Fruit fly (Drosophila melanogaster): ENCODE measurements around the gene CG17325.

DNA sequence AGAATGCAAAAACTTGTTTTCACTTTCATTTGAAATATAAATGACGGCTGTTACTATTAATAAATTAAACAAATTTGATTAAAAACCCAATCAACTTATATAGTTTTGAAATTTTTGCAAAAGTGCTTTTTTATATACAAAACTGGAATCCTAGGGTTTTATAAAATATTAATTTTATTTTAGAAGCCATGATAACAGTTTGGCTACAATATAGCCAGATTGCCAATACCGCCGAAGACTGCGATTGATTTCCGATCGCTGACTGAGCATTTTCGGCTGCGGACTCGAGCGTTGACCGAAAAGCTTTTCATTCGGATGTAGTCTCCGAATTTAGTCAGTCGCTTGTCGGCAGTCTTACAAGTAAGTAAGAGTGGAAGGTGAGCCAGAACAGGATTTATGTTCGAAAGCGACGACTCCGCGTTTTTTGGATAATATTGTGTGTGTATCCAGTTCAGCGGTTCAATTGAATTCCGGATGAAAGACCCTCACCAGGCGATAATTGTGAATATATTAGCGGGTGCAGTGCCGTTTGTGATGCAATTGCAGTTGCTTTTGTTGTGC is 10.9 kb downstream of the CG17325 start, which contains the start of gene Ugt36D1:
- TF ChIP-seq CG12768 (GFP tag; optimal IDR thresholded peaks at IDR 0.05) (no peak), kay (GFP tag; ENCODE audit: borderline replicate concordance) (peak; percentile 86), CG11617 (GFP tag; optimal IDR thresholded peaks at IDR 0.05) (peak; percentile 80), CG7101 (tag; optimal IDR thresholded peaks at IDR 0.05) (peak; percentile 5), CG33017 (tag; optimal IDR thresholded peaks at IDR 0.05) (peak; percentile 0), toe (GFP tag; optimal IDR thresholded peaks at IDR 0.05) (no peak), cnc (optimal IDR thresholded peaks at IDR 0.05) (no peak), Hr96 (GFP tag; optimal IDR thresholded peaks at IDR 0.05) (peak; percentile 27), ovo (GFP tag; optimal IDR thresholded peaks at IDR 0.05) (no peak), tj (GFP tag; optimal IDR thresholded peaks at IDR 0.05) (peak; percentile 94)

Data from whole organism, adult.